Worm (Caenorhabditis elegans): ENCODE measurements around the gene fbxb-25.

DNA sequence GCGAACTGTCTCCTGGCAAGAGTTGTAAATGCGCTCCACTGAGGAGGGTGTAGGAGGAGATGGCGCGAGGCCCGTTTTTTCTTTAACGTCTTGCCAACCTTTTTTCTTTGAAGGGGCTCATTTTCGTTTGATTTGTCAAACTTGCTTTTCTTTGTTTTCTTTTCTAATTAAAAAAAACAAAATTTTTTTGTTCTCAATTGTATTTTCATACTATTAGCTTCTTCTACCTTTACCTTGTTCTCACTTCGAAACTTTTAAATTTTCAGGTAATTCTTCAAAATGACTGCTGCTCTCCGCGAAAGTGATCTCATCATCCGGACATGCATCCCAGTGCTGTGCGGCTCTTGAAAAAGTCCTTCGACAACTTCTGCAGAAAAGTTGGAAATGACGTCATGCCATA is 26.1 kb downstream of the fbxb-25 start, which contains the start of gene fbxa-184:
- TF ChIP-seq syd-9 (tag; optimal IDR thresholded peaks at IDR 0.05) (no peak), unc-55 (GFP tag; optimal IDR thresholded peaks at IDR 0.05) (no peak), ceh-45 (GFP tag; IDR thresholded peaks at IDR 0.05) (no peak), pag-3 (tag; optimal IDR thresholded peaks at IDR 0.05; ENCODE audit: borderline replicate concordance) (no peak), nhr-232 (tag; optimal IDR thresholded peaks at IDR 0.05) (no peak), nhr-11 (tag; optimal IDR thresholded peaks at IDR 0.05) (no peak), pqm-1 (tag; optimal IDR thresholded peaks at IDR 0.05) (no peak), elt-2 (tag; optimal IDR thresholded peaks at IDR 0.05) (no peak), ama-1 (optimal IDR thresholded peaks at IDR 0.05) (no peak), ceh-6 (GFP tag; optimal IDR thresholded peaks at IDR 0.05) (no peak), pha-4 (tag; optimal IDR thresholded peaks at IDR 0.05) (no peak)

Measured in whole organism, late embryonic.